Fruit fly (Drosophila melanogaster): ENCODE results near the gene CG14983.

The CG14983 gene

dm6 chr3L:3902491-3903198 is 46.5 kb downstream of the CG14983 start, which contains the start of gene Ubi-p63E (continued):
- TF ChIP-seq ftz-f1 (GFP tag; optimal IDR thresholded peaks at IDR 0.05) (peak; percentile 82), Meics (GFP tag; optimal IDR thresholded peaks at IDR 0.05) (peak; percentile 72), kah (GFP tag; optimal IDR thresholded peaks at IDR 0.05) (no peak), CG8359 (GFP tag; optimal IDR thresholded peaks at IDR 0.05; ENCODE audit: borderline replicate concordance) (no peak), CG2889 (GFP tag; IDR thresholded peaks at IDR 0.05) (no peak), ham (GFP tag; IDR thresholded peaks at IDR 0.05) (no peak), BEAF-32 (GFP tag; optimal IDR thresholded peaks at IDR 0.05) (no peak), wor (GFP tag; IDR thresholded peaks at IDR 0.05) (no peak), CG2116 (GFP tag; optimal IDR thresholded peaks at IDR 0.05) (peak; percentile 33), ci (GFP tag; IDR thresholded peaks at IDR 0.05) (no peak), zen2 (GFP tag; IDR thresholded peaks at IDR 0.05; ENCODE audit: partially characterized antibody) (no peak), eve (GFP tag; optimal IDR thresholded peaks at IDR 0.05) (no peak), NK7.1 (GFP tag; optimal IDR thresholded peaks at IDR 0.05) (peak; percentile 44), Mes4 (GFP tag; optimal IDR thresholded peaks at IDR 0.05) (peak; percentile 35), dm (GFP tag; optimal IDR thresholded peaks at IDR 0.05) (peak; percentile 57), Jarid2 (GFP tag; optimal IDR thresholded peaks at IDR 0.05) (peak; percentile 64), ato (GFP tag; IDR thresholded peaks at IDR 0.05; ENCODE audit: partially characterized antibody) (no peak), Rfx (GFP tag; IDR thresholded peaks at IDR 0.05) (no peak), dpn (GFP tag; optimal IDR thresholded peaks at IDR 0.05) (peak; percentile 64 to 72), lmd (GFP tag; IDR thresholded peaks at IDR 0.05) (no peak), BtbVII (GFP tag; optimal IDR thresholded peaks at IDR 0.05) (peak; percentile 33), CG7271 (tag; optimal IDR thresholded peaks at IDR 0.05) (no peak), CG15696 (tag; optimal IDR thresholded peaks at IDR 0.05) (peak; percentile 59), CG10209 (GFP tag; optimal IDR thresholded peaks at IDR 0.05) (peak; percentile 61), stc (GFP tag; IDR thresholded peaks at IDR 0.05) (no peak), dimm (GFP tag; IDR thresholded peaks at IDR 0.05) (no peak), CG18011 (GFP tag; optimal IDR thresholded peaks at IDR 0.05) (no peak), CG4707 (GFP tag; optimal IDR thresholded peaks at IDR 0.05) (peak; percentile 31), Asciz (GFP tag; optimal IDR thresholded peaks at IDR 0.05) (peak; percentile 30), schlank (tag; optimal IDR thresholded peaks at IDR 0.05) (no peak), CG1602 (GFP tag; optimal IDR thresholded peaks at IDR 0.05) (peak; percentile 47), wek (GFP tag; optimal IDR thresholded peaks at IDR 0.05) (peak; percentile 54), CG1529 (GFP tag; optimal IDR thresholded peaks at IDR 0.05) (peak; percentile 40), CG17912 (GFP tag; optimal IDR thresholded peaks at IDR 0.05) (peak; percentile 88), CG11695 (GFP tag; IDR thresholded peaks at IDR 0.05) (no peak), CG8290 (GFP tag; optimal IDR thresholded peaks at IDR 0.05) (peak; percentile 36), CG8290 (tag; optimal IDR thresholded peaks at IDR 0.05) (peak in 1 of 2 experiments; percentile 76), Dp (GFP tag; optimal IDR thresholded peaks at IDR 0.05) (no peak), mirr (GFP tag; optimal IDR thresholded peaks at IDR 0.05) (peak; percentile 44), CG16815 (GFP tag; optimal IDR thresholded peaks at IDR 0.05) (peak; percentile 57), dmrt99B (tag; optimal IDR thresholded peaks at IDR 0.05) (peak; percentile 64), CG4328 (GFP tag; optimal IDR thresholded peaks at IDR 0.05) (no peak), CG5953 (GFP tag; IDR thresholded peaks at IDR 0.05) (no peak), twi (tag; optimal IDR thresholded peaks at IDR 0.05) (peak; percentile 18), unc-4 (GFP tag; IDR thresholded peaks at IDR 0.05; ENCODE audit: partially characterized antibody) (no peak), GATAe (GFP tag; conservative IDR thresholded peaks at IDR 0.05) (no peak), CG7786 (GFP tag; optimal IDR thresholded peaks at IDR 0.05) (peak; percentile 58), Tbp (GFP tag; optimal IDR thresholded peaks at IDR 0.05) (no peak), CG4854 (GFP tag; optimal IDR thresholded peaks at IDR 0.05) (peak; percentile 13), chn (GFP tag; optimal IDR thresholded peaks at IDR 0.05) (peak; percentile 55)
